Worm (Caenorhabditis elegans) whole organism, mixed stage, embryonic: ENCODE results near the gene F08F3.4.

ENCODE experiments used
- blmp-1 ChIP-seq: fragments of 150-350 bp; optimal IDR thresholded peaks from 2 replicates; lab custom pipeline; 2014; ENCODE audit warnings: missing biosample characterization, missing genetic modification characterization
- ceh-39 ChIP-seq: fragments of 150-350 bp; optimal IDR thresholded peaks from 2 replicates; lab custom pipeline; 2014; ENCODE audit warnings: missing biosample characterization, missing genetic modification characterization
- ceh-43 ChIP-seq: fragments of 200-800 bp; sonication (Bioruptor generic); optimal IDR thresholded peaks from 2 replicates; lab custom pipeline; 2018; ENCODE audit warnings: mild to moderate bottlenecking, missing genetic modification characterization, moderate library complexity, missing compliant biosample characterization
- ceh-83 ChIP-seq: fragments of 200-800 bp; sonication (Bioruptor generic); optimal IDR thresholded peaks from 2 replicates; lab custom pipeline; 2018; ENCODE audit warnings: mild to moderate bottlenecking, missing genetic modification characterization, missing compliant biosample characterization
- ces-1 ChIP-seq: fragments of 150-350 bp; optimal IDR thresholded peaks from 2 replicates; lab custom pipeline; 2014; ENCODE audit warnings: missing biosample characterization, missing genetic modification reagents, missing genetic modification characterization
- cnd-1 ChIP-seq: fragments of 200-800 bp; sonication (Bioruptor generic); optimal IDR thresholded peaks from 2 replicates; lab custom pipeline; 2018; ENCODE audit warnings: mild to moderate bottlenecking, missing genetic modification characterization, missing compliant biosample characterization
- flh-1 ChIP-seq: fragments of 200-800 bp; sonication (Bioruptor generic); optimal IDR thresholded peaks from 2 replicates; lab custom pipeline; 2018; ENCODE audit warnings: mild to moderate bottlenecking, missing genetic modification characterization, moderate library complexity, missing compliant biosample characterization
- lin-32 ChIP-seq: fragments of 200-800 bp; sonication (Bioruptor generic); optimal IDR thresholded peaks from 2 replicates; lab custom pipeline; 2018; ENCODE audit warnings: mild to moderate bottlenecking, missing genetic modification characterization, missing compliant biosample characterization
- lsy-2 ChIP-seq: fragments of 150-350 bp; optimal IDR thresholded peaks from 2 replicates; lab custom pipeline; 2014; ENCODE audit warnings: missing biosample characterization, missing genetic modification characterization
- mep-1 ChIP-seq: fragments of 150-350 bp; optimal IDR thresholded peaks from 2 replicates; lab custom pipeline; 2017; ENCODE audit warnings: missing biosample characterization, missing genetic modification reagents, missing genetic modification characterization, inconsistent platforms
- nhr-12 ChIP-seq: fragments of 150-350 bp; optimal IDR thresholded peaks from 2 replicates; lab custom pipeline; 2014; ENCODE audit warnings: missing biosample characterization, missing genetic modification characterization
- nhr-2 ChIP-seq: fragments of 150-350 bp; optimal IDR thresholded peaks from 2 replicates; lab custom pipeline; 2014; ENCODE audit warnings: missing biosample characterization, missing genetic modification characterization
- nhr-28 ChIP-seq: fragments of 150-350 bp; optimal IDR thresholded peaks from 2 replicates; lab custom pipeline; 2014; ENCODE audit warnings: missing biosample characterization, missing genetic modification characterization
- nhr-76 ChIP-seq: sonication (generic microtip); optimal IDR thresholded peaks from 2 replicates; lab custom pipeline; 2017; ENCODE audit warnings: missing biosample characterization, missing genetic modification characterization
- sem-2 ChIP-seq: fragments of 200-800 bp; sonication (Bioruptor generic); optimal IDR thresholded peaks from 2 replicates; lab custom pipeline; 2018; ENCODE audit warnings: mild to moderate bottlenecking, missing genetic modification characterization, missing compliant biosample characterization
- snpc-4 ChIP-seq: fragments of 150-350 bp; optimal IDR thresholded peaks from 2 replicates; lab custom pipeline; 2014; ENCODE audit warnings: missing biosample characterization, missing genetic modification characterization
- sptf-1 ChIP-seq: sonication (generic microtip); optimal IDR thresholded peaks from 2 replicates; lab custom pipeline; 2017; ENCODE audit warnings: mild to moderate bottlenecking, missing genetic modification characterization, moderate library complexity, missing compliant biosample characterization
- tbx-8 ChIP-seq: fragments of 200-800 bp; sonication (Bioruptor generic); optimal IDR thresholded peaks from 2 replicates; lab custom pipeline; 2018; ENCODE audit warnings: mild to moderate bottlenecking, missing genetic modification characterization, moderate library complexity, missing compliant biosample characterization
- unc-120 ChIP-seq: sonication (generic microtip); optimal IDR thresholded peaks from 2 replicates; lab custom pipeline; 2017; ENCODE audit warnings: missing genetic modification characterization, missing compliant biosample characterization; ENCODE audit not compliant: poor library complexity, severe bottlenecking
- zip-8 ChIP-seq: fragments of 150-350 bp; optimal IDR thresholded peaks from 2 replicates; lab custom pipeline; 2014; ENCODE audit warnings: missing biosample characterization, missing genetic modification characterization
- ztf-11 ChIP-seq: fragments of 150-350 bp; optimal IDR thresholded peaks from 2 replicates; lab custom pipeline; 2014; ENCODE audit warnings: missing biosample characterization, missing genetic modification characterization

The F08F3.4 gene

DNA sequence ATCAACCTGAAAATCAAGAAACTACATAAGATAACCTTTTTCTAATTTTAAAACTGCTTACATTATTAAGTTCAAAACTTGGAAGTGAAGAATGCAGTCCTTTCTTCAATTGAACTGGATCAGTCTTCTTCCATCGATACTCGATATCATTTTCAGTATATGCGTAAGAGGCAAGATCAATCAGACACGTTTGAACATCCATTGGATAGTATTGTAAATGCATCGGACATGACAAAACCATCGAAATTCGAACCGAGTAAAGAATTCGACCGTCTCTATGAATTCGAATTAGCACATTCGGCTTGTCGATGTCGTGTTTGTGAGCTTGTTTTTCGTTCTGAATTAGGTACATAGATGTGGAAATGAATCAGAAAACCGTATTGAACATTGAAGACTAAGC lies 40.0 kb downstream of the F08F3.4 start:
- TF ChIP-seq unc-120 (tag; lab: Kevin White, UChicago): no peak
- TF ChIP-seq sem-2 (GFP tag; lab: Kevin White, UChicago): no peak
- no peak for TF ChIP-seq lin-32
- no peak for TF ChIP-seq lsy-2 (tag; lab: Kevin White, UChicago)
- no peak for TF ChIP-seq ceh-43 (GFP tag; lab: Kevin White, UChicago)
- TF ChIP-seq blmp-1 (tag; lab: Kevin White, UChicago): no peak
- no peak for TF ChIP-seq snpc-4
- no peak for TF ChIP-seq nhr-76 (tag; lab: Kevin White, UChicago)
- TF ChIP-seq sptf-1 (tag; lab: Kevin White, UChicago): no peak
- no peak for TF ChIP-seq cnd-1 (tag; lab: Kevin White, UChicago)
- no peak for TF ChIP-seq ces-1 (GFP tag; lab: Kevin White, UChicago)
- TF ChIP-seq nhr-12 (tag; lab: Kevin White, UChicago): no peak
- TF ChIP-seq tbx-8 (GFP tag; lab: Kevin White, UChicago): no peak
- no peak for TF ChIP-seq ceh-39 (tag; lab: Kevin White, UChicago)
- TF ChIP-seq, all 35 proteins: peak for 0

DNA sequence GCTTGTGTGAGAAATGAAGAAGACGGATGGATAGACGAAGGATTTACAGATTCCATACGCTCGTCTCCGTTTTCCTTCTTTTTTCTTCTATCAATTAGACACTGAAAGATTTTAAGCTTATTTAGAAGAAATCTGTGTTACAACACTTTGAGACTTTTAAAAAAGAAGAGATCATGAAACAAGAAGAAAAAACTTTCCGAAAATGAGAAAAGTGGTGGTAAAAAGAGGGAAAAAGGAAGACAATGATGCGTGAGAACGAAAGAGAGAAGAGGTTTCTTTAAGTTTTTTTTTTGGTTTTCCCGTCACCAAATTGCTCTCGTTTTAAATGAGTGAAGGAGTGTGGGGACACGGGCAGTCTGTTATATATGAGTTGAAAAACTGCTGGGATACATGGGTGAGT lies 42.9 kb downstream of the F08F3.4 start, which contains the start of gene glc-3:
TSS of gene glc-3 (minus strand) at position 101 of the 400 bp plus-strand sequence.
- TF ChIP-seq ztf-11 (tag; lab: Kevin White, UChicago) (no peak), ceh-43 (GFP tag; lab: Kevin White, UChicago) (no peak), flh-1 (GFP tag; lab: Kevin White, UChicago) (no peak), mep-1 (tag; lab: Kevin White, UChicago) (no peak), ceh-83 (GFP tag; lab: Kevin White, UChicago) (no peak), nhr-2 (tag; lab: Kevin White, UChicago) (no peak), snpc-4 (no peak), unc-120 (tag; lab: Kevin White, UChicago) (no peak), ces-1 (GFP tag; lab: Kevin White, UChicago) (no peak)

DNA sequence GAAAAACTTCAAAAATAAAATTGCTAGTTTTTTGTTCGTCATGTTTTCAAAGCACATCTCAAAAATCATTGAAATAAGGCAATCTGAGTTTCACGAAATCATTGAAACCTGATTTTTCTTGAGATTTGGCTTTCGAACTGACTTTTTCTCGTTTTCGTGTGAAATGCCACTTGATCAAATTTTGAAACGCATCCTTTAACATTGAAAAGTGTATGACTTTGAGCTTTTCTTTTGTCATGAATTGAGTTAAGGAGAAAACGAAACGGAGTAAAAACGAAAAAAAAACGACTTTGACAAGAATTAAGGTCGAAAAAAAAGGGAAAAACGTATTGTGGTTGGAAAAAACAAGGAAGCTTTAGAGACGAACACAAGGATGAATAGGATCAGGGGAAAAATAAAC lies 44.2 kb downstream of the F08F3.4 start:
- TF ChIP-seq ceh-39 (tag; lab: Kevin White, UChicago): no peak
- TF ChIP-seq nhr-76 (tag; lab: Kevin White, UChicago): no peak
- TF ChIP-seq ces-1 (GFP tag; lab: Kevin White, UChicago): peak; percentile 9

DNA sequence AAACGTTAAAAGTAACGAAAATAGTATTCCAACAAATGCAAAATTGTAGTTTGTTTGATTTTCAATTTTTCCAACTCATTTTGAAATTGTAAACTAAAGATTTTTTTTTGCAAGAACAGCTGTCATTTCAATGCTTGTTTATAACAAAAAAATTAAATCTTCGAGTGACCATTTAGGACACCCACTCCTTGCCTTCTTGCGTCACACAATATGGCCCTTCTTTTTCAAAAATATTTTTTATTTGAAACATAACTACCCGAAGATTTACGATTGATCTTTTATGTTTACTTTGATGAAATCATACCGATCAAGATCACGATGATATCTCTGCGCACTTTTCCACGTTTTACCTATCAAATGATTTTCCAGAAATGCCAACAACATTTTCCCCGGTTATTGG lies 49.1 kb downstream of the F08F3.4 start, which contains the start of gene ZC317.2:
TSS of gene ZC317.2 (plus strand) at position 301 of the 400 bp plus-strand sequence.
- TF ChIP-seq tbx-8 (GFP tag; lab: Kevin White, UChicago) (no peak), nhr-28 (tag; lab: Kevin White, UChicago) (no peak), lin-32 (no peak), cnd-1 (tag; lab: Kevin White, UChicago) (no peak), zip-8 (no peak)
- TF ChIP-seq, all 35 proteins: peak for 0
